Fruit fly (Drosophila melanogaster) whole organism, embryonic: Measurements from ENCODE around the gene rdog.

Experiments used
- Aef1 ChIP-seq: fragments of 200-800 bp; sonication (Bioruptor generic); IDR thresholded peaks from 3 replicates; pipeline ENCODE4 v1.3.6; 2022; ENCODE audit warnings: missing biosample characterization, missing genetic modification characterization
- Atf6 ChIP-seq: fragments of 200-800 bp; sonication (Bioruptor generic); IDR thresholded peaks from 2 replicates; pipeline ENCODE4 v1.3.6; 2022; ENCODE audit warnings: missing biosample characterization, missing genetic modification characterization
- Bdp1 ChIP-seq: fragments of 200-800 bp; sonication (Bioruptor generic); optimal IDR thresholded peaks from 3 replicates; lab custom pipeline; 2016; ENCODE audit warnings: missing biosample characterization, missing genetic modification characterization
- CG12659 ChIP-seq: fragments of 200-800 bp; sonication (Bioruptor generic); optimal IDR thresholded peaks from 3 replicates; lab custom pipeline; 2017; ENCODE audit warnings: mild to moderate bottlenecking, missing biosample characterization, missing genetic modification reagents, missing genetic modification characterization
- CG13296 ChIP-seq: fragments of 200-800 bp; sonication (Bioruptor generic); optimal IDR thresholded peaks from 3 replicates; lab custom pipeline; 2018; ENCODE audit warnings: missing biosample characterization, mild to moderate bottlenecking, missing genetic modification characterization
- CG17385 ChIP-seq: fragments of 200-800 bp; sonication (Bioruptor generic); optimal IDR thresholded peaks from 3 replicates; lab custom pipeline; 2018; ENCODE audit warnings: missing biosample characterization, mild to moderate bottlenecking, missing genetic modification characterization
- CG17568 ChIP-seq: fragments of 200-800 bp; sonication (Bioruptor generic); optimal IDR thresholded peaks from 2 replicates; lab custom pipeline; 2018; ENCODE audit warnings: missing biosample characterization, mild to moderate bottlenecking, missing genetic modification characterization, moderate library complexity
- CG17912 ChIP-seq: fragments of 200-800 bp; sonication (Bioruptor generic); optimal IDR thresholded peaks from 2 replicates; lab custom pipeline; 2018; ENCODE audit warnings: missing biosample characterization, mild to moderate bottlenecking, missing genetic modification characterization
- CG2199 ChIP-seq: fragments of 200-800 bp; sonication (Bioruptor generic); IDR thresholded peaks from 3 replicates; pipeline ENCODE4 v1.3.6; 2022; ENCODE audit warnings: missing biosample characterization, missing genetic modification characterization
- CG2712 ChIP-seq: fragments of 200-800 bp; optimal IDR thresholded peaks from 3 replicates; lab custom pipeline; 2019; ENCODE audit warnings: missing biosample characterization, mild to moderate bottlenecking, missing genetic modification characterization, moderate library complexity
- CG31365 ChIP-seq: fragments of 200-800 bp; sonication (Bioruptor generic); optimal IDR thresholded peaks from 2 replicates; lab custom pipeline; 2018; ENCODE audit warnings: missing biosample characterization, mild to moderate bottlenecking, missing genetic modification characterization
- CG31388 ChIP-seq: fragments of 200-800 bp; sonication (Bioruptor generic); optimal IDR thresholded peaks from 2 replicates; lab custom pipeline; 2016; ENCODE audit warnings: missing biosample characterization, missing genetic modification characterization
- CG3163 ChIP-seq: fragments of 200-800 bp; sonication (Bioruptor generic); optimal IDR thresholded peaks from 3 replicates; lab custom pipeline; 2016; ENCODE audit warnings: missing biosample characterization, missing genetic modification characterization
- CG5245 ChIP-seq: fragments of 200-800 bp; sonication (Bioruptor generic); optimal IDR thresholded peaks from 3 replicates; lab custom pipeline; 2016; ENCODE audit warnings: missing biosample characterization, missing genetic modification characterization
- CG6813 ChIP-seq: fragments of 200-800 bp; sonication (Bioruptor generic); optimal IDR thresholded peaks from 2 replicates; lab custom pipeline; 2017; ENCODE audit warnings: missing biosample characterization, missing genetic modification characterization, mild to moderate bottlenecking, moderate library complexity, missing genetic modification reagents
- CG6854 ChIP-seq: fragments of 200-800 bp; sonication (Bioruptor generic); optimal IDR thresholded peaks from 3 replicates; lab custom pipeline; 2017; ENCODE audit warnings: missing biosample characterization, mild to moderate bottlenecking, missing genetic modification characterization
- CG7963 ChIP-seq: fragments of 200-800 bp; sonication (Bioruptor generic); IDR thresholded peaks from 3 replicates; pipeline ENCODE4 v1.3.6; 2022; ENCODE audit warnings: missing biosample characterization, missing genetic modification characterization; ENCODE audit not compliant: partially characterized antibody
- CG9437 ChIP-seq: fragments of 200-800 bp; sonication (Bioruptor generic); optimal IDR thresholded peaks from 2 replicates; lab custom pipeline; 2018; ENCODE audit warnings: missing biosample characterization, mild to moderate bottlenecking, missing genetic modification characterization
- Chrac-16 ChIP-seq: fragments of 200-800 bp; sonication (Bioruptor generic); optimal IDR thresholded peaks from 3 replicates; lab custom pipeline; 2016; ENCODE audit warnings: missing biosample characterization, missing genetic modification characterization
- Dip3 ChIP-seq: fragments of 200-800 bp; sonication (Bioruptor generic); optimal IDR thresholded peaks from 3 replicates; lab custom pipeline; 2016; ENCODE audit warnings: missing biosample characterization, missing genetic modification characterization
- Ets65A ChIP-seq: fragments of 200-800 bp; sonication (Bioruptor generic); peaks from one replicate; lab custom pipeline; 2016; ENCODE audit warnings: missing biosample characterization, missing genetic modification characterization
- Fer1 ChIP-seq: fragments of 200-800 bp; sonication (Bioruptor generic); optimal IDR thresholded peaks from 2 replicates; lab custom pipeline; 2017; ENCODE audit warnings: missing biosample characterization, mild to moderate bottlenecking, missing genetic modification characterization
- HmgZ ChIP-seq: fragments of 200-800 bp; sonication (Bioruptor generic); optimal IDR thresholded peaks from 2 replicates; lab custom pipeline; 2018; ENCODE audit warnings: missing biosample characterization, mild to moderate bottlenecking, missing genetic modification characterization
- Hsf ChIP-seq: fragments of 200-800 bp; sonication (Bioruptor generic); optimal IDR thresholded peaks from 3 replicates; lab custom pipeline; 2016; ENCODE audit warnings: missing biosample characterization, missing genetic modification characterization
- Jarid2 ChIP-seq: fragments of 200-800 bp; sonication (Bioruptor generic); optimal IDR thresholded peaks from 3 replicates; lab custom pipeline; 2017; ENCODE audit warnings: mild to moderate bottlenecking, missing biosample characterization, missing genetic modification reagents, missing genetic modification characterization
- MESR4 ChIP-seq: fragments of 200-800 bp; sonication (Bioruptor generic); optimal IDR thresholded peaks from 2 replicates; lab custom pipeline; 2018; ENCODE audit warnings: missing biosample characterization, mild to moderate bottlenecking, missing genetic modification characterization, moderate library complexity
- NFAT ChIP-seq: fragments of 200-800 bp; sonication (Bioruptor generic); IDR thresholded peaks from 2 replicates; pipeline ENCODE4 v1.3.6; 2022; ENCODE audit warnings: missing biosample characterization, missing genetic modification characterization
- Nf-YC ChIP-seq: fragments of 200-800 bp; optimal IDR thresholded peaks from 3 replicates; lab custom pipeline; 2019; ENCODE audit warnings: missing biosample characterization, mild to moderate bottlenecking, missing genetic modification characterization, moderate library complexity
- Oaz ChIP-seq: fragments of 200-800 bp; sonication (Bioruptor generic); IDR thresholded peaks from 2 replicates; pipeline ENCODE4 v1.3.6; 2022; ENCODE audit warnings: missing biosample characterization, missing genetic modification characterization
- Ptx1 ChIP-seq: fragments of 200-800 bp; sonication (Bioruptor generic); IDR thresholded peaks from 2 replicates; pipeline ENCODE4 v1.3.6; 2022; ENCODE audit warnings: missing biosample characterization, missing genetic modification characterization
- Ravus ChIP-seq: fragments of 200-800 bp; sonication (Bioruptor generic); IDR thresholded peaks from 2 replicates; pipeline ENCODE4 v1.3.6; 2022; ENCODE audit warnings: missing biosample characterization, missing genetic modification characterization
- Sin3A ChIP-seq: fragments of >200 bp; optimal IDR thresholded peaks from 2 replicates; lab custom pipeline; 2018
- Xbp1 ChIP-seq: fragments of 200-800 bp; sonication (Bioruptor generic); optimal IDR thresholded peaks from 3 replicates; lab custom pipeline; 2016; ENCODE audit warnings: missing biosample characterization, mild to moderate bottlenecking, missing genetic modification characterization
- chm ChIP-seq: fragments of 200-800 bp; sonication (Bioruptor generic); IDR thresholded peaks from 2 replicates; pipeline ENCODE4 v1.3.6; 2022; ENCODE audit warnings: missing biosample characterization, missing genetic modification characterization
- cwo ChIP-seq: fragments of 200-800 bp; sonication (Bioruptor generic); optimal IDR thresholded peaks from 3 replicates; lab custom pipeline; 2017; ENCODE audit warnings: missing biosample characterization, missing genetic modification characterization, mild to moderate bottlenecking, moderate library complexity, missing genetic modification reagents
- dm ChIP-seq: fragments of 200-800 bp; sonication (Bioruptor generic); optimal IDR thresholded peaks from 3 replicates; lab custom pipeline; 2016; ENCODE audit warnings: missing biosample characterization, missing genetic modification characterization
- ems ChIP-seq: fragments of 200-800 bp; sonication (Bioruptor generic); optimal IDR thresholded peaks from 3 replicates; lab custom pipeline; 2016; ENCODE audit warnings: missing biosample characterization, missing genetic modification characterization
- ewg ChIP-seq: fragments of 200-800 bp; sonication (Bioruptor generic); optimal IDR thresholded peaks from 3 replicates; lab custom pipeline; 2017; ENCODE audit warnings: mild to moderate bottlenecking, missing biosample characterization, missing genetic modification reagents, missing genetic modification characterization
- h ChIP-seq: fragments of >200 bp; optimal IDR thresholded peaks from 2 replicates; lab custom pipeline; 2017
- jigr1 ChIP-seq: fragments of 200-800 bp; sonication (Bioruptor generic); IDR thresholded peaks from 3 replicates; pipeline ENCODE4 v1.3.6; 2022; ENCODE audit warnings: missing biosample characterization, missing genetic modification characterization
- lilli ChIP-seq: fragments of 200-800 bp; sonication (Bioruptor generic); optimal IDR thresholded peaks from 3 replicates; lab custom pipeline; 2016; ENCODE audit warnings: missing biosample characterization, missing genetic modification characterization
- nerfin-2 ChIP-seq: fragments of 200-800 bp; sonication (Bioruptor generic); IDR thresholded peaks from 2 replicates; pipeline ENCODE4 v1.3.6; 2022; ENCODE audit warnings: missing biosample characterization, missing genetic modification characterization; ENCODE audit not compliant: partially characterized antibody
- nom ChIP-seq: fragments of 200-800 bp; sonication (Bioruptor generic); optimal IDR thresholded peaks from 2 replicates; lab custom pipeline; 2017; ENCODE audit warnings: missing biosample characterization, missing genetic modification characterization, mild to moderate bottlenecking, moderate library complexity, missing genetic modification reagents
- pfk ChIP-seq: fragments of 200-800 bp; sonication (Bioruptor generic); optimal IDR thresholded peaks from 2 replicates; lab custom pipeline; 2018; ENCODE audit warnings: missing biosample characterization, mild to moderate bottlenecking, missing genetic modification characterization, moderate library complexity
- pita ChIP-seq: fragments of 200-800 bp; sonication (Bioruptor generic); optimal IDR thresholded peaks from 2 replicates; lab custom pipeline; 2017; ENCODE audit warnings: missing biosample characterization, mild to moderate bottlenecking, missing genetic modification characterization
- sqz ChIP-seq: fragments of 200-800 bp; sonication (Bioruptor generic); optimal IDR thresholded peaks from 3 replicates; lab custom pipeline; 2018; ENCODE audit warnings: missing biosample characterization, mild to moderate bottlenecking, missing genetic modification characterization
- sr ChIP-seq: fragments of 200-800 bp; sonication (Bioruptor generic); IDR thresholded peaks from 3 replicates; pipeline ENCODE4 v1.3.6; 2022; ENCODE audit warnings: missing biosample characterization, missing genetic modification characterization
- tin ChIP-seq: fragments of 200-800 bp; sonication (Bioruptor generic); optimal IDR thresholded peaks from 3 replicates; lab custom pipeline; 2016; ENCODE audit warnings: missing biosample characterization, missing genetic modification characterization
- tio ChIP-seq: fragments of 200-800 bp; sonication (Bioruptor generic); optimal IDR thresholded peaks from 2 replicates; lab custom pipeline; 2017; ENCODE audit warnings: missing biosample characterization, missing genetic modification characterization, inconsistent platforms
- trh ChIP-seq: fragments of 200-800 bp; sonication (Bioruptor generic); optimal IDR thresholded peaks from 2 replicates; lab custom pipeline; 2016; ENCODE audit warnings: missing biosample characterization, missing genetic modification characterization
- vfl ChIP-seq: fragments of 200-800 bp; sonication (Bioruptor generic); optimal IDR thresholded peaks from 2 replicates; lab custom pipeline; 2016; ENCODE audit warnings: missing biosample characterization, missing genetic modification characterization
- vnd ChIP-seq: fragments of 200-800 bp; sonication (Bioruptor generic); IDR thresholded peaks from 3 replicates; pipeline ENCODE4 v1.3.6; 2022; ENCODE audit warnings: missing biosample characterization, missing genetic modification characterization; ENCODE audit not compliant: partially characterized antibody

rdog gene

dm6 chr3R:29213416-29213815 is 55.5 kb downstream of the rdog start:
- TF ChIP-seq Ravus (GFP tag; lab: Robert Waterston, UW) (no peak), ewg (GFP tag; lab: Kevin White, UChicago) (peak; percentile 6), NFAT (no peak), CG9437 (GFP tag; lab: Kevin White, UChicago) (no peak), tin (GFP tag; lab: Kevin White, UChicago) (no peak), CG13296 (GFP tag; lab: Kevin White, UChicago) (no peak), Aef1 (GFP tag; lab: Robert Waterston, UW) (no peak), Ets65A (GFP tag; lab: Kevin White, UChicago) (peak; percentile 85), CG3163 (no peak), CG6854 (GFP tag; lab: Kevin White, UChicago) (no peak), chm (0 out of 2 replicates have a peak, but pooled peaks have one; percentile 22), trh (no peak), sqz (GFP tag; lab: Kevin White, UChicago) (no peak), CG17912 (GFP tag; lab: Kevin White, UChicago) (no peak), CG6813 (GFP tag; lab: Kevin White, UChicago) (no peak), CG17385 (GFP tag; lab: Kevin White, UChicago) (peak; percentile 31), Xbp1 (no peak), ems (GFP tag; lab: Kevin White, UChicago) (no peak), nom (GFP tag; lab: Kevin White, UChicago) (no peak)

dm6 chr3R:29214262-29214661 is 56.3 kb downstream of the rdog start:
- TF ChIP-seq MESR4 (peak; percentile 92), CG2199 (GFP tag; lab: Robert Waterston, UW) (peak; percentile 99), HmgZ (peak; percentile 99), CG5245 (peak; percentile 99), CG2712 (tag; lab: Kevin White, UChicago) (peak; percentile 100), pita (GFP tag; lab: Kevin White, UChicago) (no peak), CG31365 (tag; lab: Kevin White, UChicago) (peak; percentile 93), jigr1 (GFP tag; lab: Robert Waterston, UW) (peak; percentile 94), Atf6 (GFP tag; lab: Robert Waterston, UW) (peak; percentile 99), Bdp1 (GFP tag; lab: Kevin White, UChicago) (peak; percentile 95), Dip3 (peak; percentile 99), pfk (GFP tag; lab: Kevin White, UChicago) (peak; percentile 79), lilli (GFP tag; lab: Kevin White, UChicago) (peak; percentile 100), h (no peak), CG12659 (GFP tag; lab: Kevin White, UChicago) (peak; percentile 100), Fer1 (GFP tag; lab: Kevin White, UChicago) (peak; percentile 99), Oaz (GFP tag; lab: Robert Waterston, UW) (peak; percentile 99), Ptx1 (GFP tag; lab: Robert Waterston, UW) (peak; percentile 99), sr (GFP tag; lab: Robert Waterston, UW) (peak; percentile 98), dm (GFP tag; lab: Kevin White, UChicago) (peak; percentile 98), vnd (no peak), Nf-YC (tag; lab: Kevin White, UChicago) (peak; percentile 92), Sin3A (no peak), Hsf (peak; percentile 99), Chrac-16 (GFP tag; lab: Kevin White, UChicago) (peak; percentile 99), vfl (GFP tag; lab: Kevin White, UChicago) (peak; percentile 99), tio (GFP tag; lab: Kevin White, UChicago) (peak; percentile 99), cwo (peak; percentile 98), CG7963 (no peak), Jarid2 (GFP tag; lab: Kevin White, UChicago) (peak; percentile 96), CG31388 (GFP tag; lab: Kevin White, UChicago) (peak; percentile 98), nerfin-2 (GFP tag; lab: Robert Waterston, UW) (no peak), CG17568 (peak; percentile 99)
